Fruit fly (Drosophila melanogaster) whole organism, adult: ENCODE measurements around the gene Hph.

Experiments used
- CG11617 ChIP-seq: fragments of 200-800 bp; sonication (Bioruptor generic); optimal IDR thresholded peaks from 2 replicates; lab custom pipeline; 2017; ENCODE audit warnings: mild to moderate bottlenecking, missing biosample characterization, missing genetic modification reagents, missing genetic modification characterization
- CG12768 ChIP-seq: fragments of 200-800 bp; sonication (Bioruptor generic); optimal IDR thresholded peaks from 2 replicates; lab custom pipeline; 2017; ENCODE audit warnings: missing biosample characterization, missing genetic modification characterization, mild to moderate bottlenecking, moderate library complexity, missing genetic modification reagents
- CG14711 ChIP-seq: fragments of 200-800 bp; sonication (Bioruptor generic); optimal IDR thresholded peaks from 2 replicates; lab custom pipeline; 2018; ENCODE audit warnings: missing biosample characterization, mild to moderate bottlenecking, missing genetic modification characterization, moderate library complexity
- CG1620 ChIP-seq: fragments of 200-800 bp; sonication (Bioruptor generic); optimal IDR thresholded peaks from 2 replicates; lab custom pipeline; 2016; ENCODE audit warnings: missing biosample characterization, missing genetic modification characterization
- CG33017 ChIP-seq: fragments of 200-800 bp; sonication (Bioruptor generic); optimal IDR thresholded peaks from 2 replicates; lab custom pipeline; 2018; ENCODE audit warnings: missing biosample characterization, mild to moderate bottlenecking, missing genetic modification characterization, moderate library complexity
- CG5204 ChIP-seq: fragments of 200-800 bp; sonication (Bioruptor generic); optimal IDR thresholded peaks from 2 replicates; lab custom pipeline; 2016; ENCODE audit warnings: missing biosample characterization, missing genetic modification characterization
- CG7045 ChIP-seq: fragments of 200-800 bp; sonication (Bioruptor generic); optimal IDR thresholded peaks from 2 replicates; lab custom pipeline; 2017; ENCODE audit warnings: missing biosample characterization, mild to moderate bottlenecking, missing genetic modification characterization
- CG7101 ChIP-seq: fragments of 200-800 bp; sonication (Bioruptor generic); optimal IDR thresholded peaks from 2 replicates; lab custom pipeline; 2018; ENCODE audit warnings: missing biosample characterization, mild to moderate bottlenecking, missing genetic modification characterization, moderate library complexity
- Clk ChIP-seq: fragments of 200-800 bp; sonication (Bioruptor generic); optimal IDR thresholded peaks from 2 replicates; lab custom pipeline; 2017; ENCODE audit warnings: missing biosample characterization, missing genetic modification characterization
- Crg-1 ChIP-seq: fragments of 200-800 bp; sonication (Bioruptor generic); optimal IDR thresholded peaks from 2 replicates; lab custom pipeline; 2016; ENCODE audit warnings: missing biosample characterization, missing genetic modification characterization
- Hr96 ChIP-seq: fragments of 200-800 bp; sonication (Bioruptor generic); optimal IDR thresholded peaks from 2 replicates; lab custom pipeline; 2016; ENCODE audit warnings: missing biosample characterization, missing genetic modification characterization
- Mnt ChIP-seq: fragments of 200-800 bp; sonication (Bioruptor generic); optimal IDR thresholded peaks from 2 replicates; lab custom pipeline; 2016; ENCODE audit warnings: missing biosample characterization, mild to moderate bottlenecking, missing genetic modification characterization
- bab1 ChIP-seq: fragments of 200-800 bp; sonication (Bioruptor generic); optimal IDR thresholded peaks from 3 replicates; lab custom pipeline; 2019; ENCODE audit warnings: missing biosample characterization, mild to moderate bottlenecking, missing genetic modification characterization, moderate library complexity
- cic ChIP-seq: fragments of 200-800 bp; sonication (Bioruptor generic); optimal IDR thresholded peaks from 2 replicates; lab custom pipeline; 2017; ENCODE audit warnings: missing biosample characterization, mild to moderate bottlenecking, missing genetic modification characterization, moderate library complexity
- cnc ChIP-seq, 2 experiments: fragments of >200 bp; optimal IDR thresholded peaks; 2 replicates each; lab custom pipeline; 2017
- kay ChIP-seq: fragments of 200-800 bp; sonication (Bioruptor generic); peaks from one replicate; lab custom pipeline; 2016; ENCODE audit warnings: missing biosample characterization, missing genetic modification characterization, borderline replicate concordance
- ovo ChIP-seq: fragments of 200-800 bp; sonication (Bioruptor generic); optimal IDR thresholded peaks from 2 replicates; lab custom pipeline; 2016; ENCODE audit warnings: missing biosample characterization, missing genetic modification characterization
- pad ChIP-seq: fragments of 200-800 bp; sonication (Bioruptor generic); optimal IDR thresholded peaks from 3 replicates; lab custom pipeline; 2017; ENCODE audit warnings: missing biosample characterization, missing genetic modification characterization, mild to moderate bottlenecking, moderate library complexity, missing genetic modification reagents
- tj ChIP-seq: fragments of 200-800 bp; sonication (Bioruptor generic); optimal IDR thresholded peaks from 3 replicates; lab custom pipeline; 2017; ENCODE audit warnings: missing biosample characterization, mild to moderate bottlenecking, missing genetic modification characterization, moderate library complexity
- toe ChIP-seq: fragments of 200-800 bp; sonication (Bioruptor generic); optimal IDR thresholded peaks from 2 replicates; lab custom pipeline; 2016; ENCODE audit warnings: missing biosample characterization, missing genetic modification characterization

Gene Hph

dm6 chr3R:5295090-5295489 is 38.3 kb downstream of the Hph start:
- TF ChIP-seq ovo (GFP tag; lab: Kevin White, UChicago) (no peak), cic (GFP tag; lab: Kevin White, UChicago) (peak; percentile 14), kay (GFP tag; lab: Kevin White, UChicago) (peak; percentile 81), CG5204 (GFP tag; lab: Kevin White, UChicago) (no peak), Hr96 (GFP tag; lab: Kevin White, UChicago) (no peak), CG7045 (GFP tag; lab: Kevin White, UChicago) (no peak), Mnt (GFP tag; lab: Kevin White, UChicago) (no peak)

dm6 chr3R:5297315-5297714 is 40.5 kb downstream of the Hph start:
- peak; percentile 58 for TF ChIP-seq bab1
- TF ChIP-seq Mnt (GFP tag; lab: Kevin White, UChicago), result peak; percentile 42
- no peak for TF ChIP-seq CG12768 (GFP tag; lab: Kevin White, UChicago)
- peak; percentile 26 for TF ChIP-seq kay (GFP tag; lab: Kevin White, UChicago)
- no peak for TF ChIP-seq CG11617
- peak; percentile 13 for TF ChIP-seq CG1620 (GFP tag; lab: Kevin White, UChicago)
- TF ChIP-seq CG7101 (tag; lab: Kevin White, UChicago), result no peak

dm6 chr3R:5298599-5299307 is 41.9 kb downstream of the Hph start:
- TF ChIP-seq Mnt (GFP tag; lab: Kevin White, UChicago) (no peak), CG33017 (tag; lab: Kevin White, UChicago) (peak; percentile 31), CG14711 (tag; lab: Kevin White, UChicago) (peak; percentile 2), cic (GFP tag; lab: Kevin White, UChicago) (peak; percentile 0), Clk (GFP tag; lab: Kevin White, UChicago) (no peak), Hr96 (GFP tag; lab: Kevin White, UChicago) (no peak), cnc (optimal IDR thresholded peaks at IDR 0.05; lab: Kevin White, UChicago) (no peak), bab1 (peak; percentile 58), toe (GFP tag; lab: Kevin White, UChicago) (peak; percentile 66), ovo (GFP tag; lab: Kevin White, UChicago) (peak; percentile 36), CG7101 (tag; lab: Kevin White, UChicago) (peak; percentile 15), CG1620 (GFP tag; lab: Kevin White, UChicago) (peak; percentile 72), CG11617 (no peak), tj (peak; percentile 91), CG7045 (GFP tag; lab: Kevin White, UChicago) (no peak), Crg-1 (GFP tag; lab: Kevin White, UChicago) (no peak), kay (GFP tag; lab: Kevin White, UChicago) (no peak), CG12768 (GFP tag; lab: Kevin White, UChicago) (no peak), CG5204 (GFP tag; lab: Kevin White, UChicago) (no peak), pad (no peak)

DNA sequence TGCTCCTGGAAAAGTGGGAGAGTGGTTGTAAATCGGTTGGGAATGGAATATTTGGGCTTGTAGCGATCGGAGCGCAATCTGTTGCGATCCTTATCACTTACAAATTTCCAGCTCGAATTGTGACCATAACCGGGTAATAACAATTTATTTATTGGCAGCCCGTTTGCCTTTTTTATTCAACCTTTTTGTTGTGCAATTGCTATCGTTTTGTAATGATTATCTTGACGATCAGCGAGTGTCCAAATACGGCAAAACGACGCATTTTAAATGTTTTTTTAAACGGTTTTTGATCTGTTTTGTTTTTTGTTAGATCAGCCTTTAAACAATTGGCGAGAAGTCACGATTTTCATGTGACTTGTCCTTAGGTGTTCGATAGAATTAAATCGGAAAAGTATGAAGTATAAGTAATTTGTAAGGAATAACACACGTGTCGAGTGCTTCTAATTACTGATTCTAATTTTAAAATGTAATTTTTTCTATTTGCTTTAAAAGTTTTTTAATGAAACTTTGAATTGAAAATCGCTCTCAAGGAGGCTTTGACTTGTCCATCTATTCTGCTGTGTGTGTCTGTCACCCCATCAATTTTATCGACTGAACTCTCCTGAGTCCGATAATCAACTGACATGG is 42.8 kb downstream of the Hph start, which contains the start of gene Tim17b1:
Tim17b1 (plus strand) TSS at position 577 of the 627 bp plus-strand sequence.
- TF ChIP-seq Hr96 (GFP tag; lab: Kevin White, UChicago) (no peak), CG7101 (tag; lab: Kevin White, UChicago) (no peak), pad (no peak), CG33017 (tag; lab: Kevin White, UChicago) (no peak), bab1 (no peak), CG5204 (GFP tag; lab: Kevin White, UChicago) (no peak), CG7045 (GFP tag; lab: Kevin White, UChicago) (no peak)

DNA sequence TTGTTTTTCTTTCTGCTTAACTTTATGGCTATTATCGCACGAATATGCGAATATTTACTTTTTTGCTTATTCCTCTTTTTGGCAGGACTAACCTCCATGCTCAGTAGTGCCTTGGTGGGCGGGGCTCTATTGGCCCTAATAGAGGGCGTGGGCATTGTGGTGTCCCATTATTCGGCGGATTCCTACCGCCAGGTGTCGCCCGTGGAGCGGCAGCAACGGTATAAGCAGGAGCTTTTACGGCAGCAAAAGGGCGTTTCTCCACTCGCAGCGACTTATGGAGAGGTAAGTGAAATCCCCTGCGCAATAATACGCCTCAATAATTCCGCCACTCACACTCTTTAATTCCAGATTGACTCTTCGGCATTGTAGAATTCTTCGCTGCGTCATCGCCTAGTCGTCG is 43.8 kb downstream of the Hph start:
- TF ChIP-seq cnc (optimal IDR thresholded peaks at IDR 0.05; lab: Kevin White, UChicago) (peak in 1 of 2 experiments; percentile 25), ovo (GFP tag; lab: Kevin White, UChicago) (no peak)

- TF ChIP-seq CG7045 (GFP tag; lab: Kevin White, UChicago), result peak; percentile 56
- TF ChIP-seq CG14711 (tag; lab: Kevin White, UChicago), result no peak
- peak; percentile 76 for TF ChIP-seq cic (GFP tag; lab: Kevin White, UChicago)
- no peak for TF ChIP-seq Hr96 (GFP tag; lab: Kevin White, UChicago)
- TF ChIP-seq tj, result peak; percentile 90
- TF ChIP-seq Mnt (GFP tag; lab: Kevin White, UChicago), result peak; percentile 3
- TF ChIP-seq CG33017 (tag; lab: Kevin White, UChicago), result peak; percentile 25
- TF ChIP-seq Crg-1 (GFP tag; lab: Kevin White, UChicago), result no peak
- no peak for TF ChIP-seq bab1
- TF ChIP-seq ovo (GFP tag; lab: Kevin White, UChicago), result peak; percentile 18
- TF ChIP-seq CG5204 (GFP tag; lab: Kevin White, UChicago), result no peak
- peak; percentile 38 for TF ChIP-seq CG12768 (GFP tag; lab: Kevin White, UChicago)
- no peak for TF ChIP-seq cnc (optimal IDR thresholded peaks at IDR 0.05; lab: Kevin White, UChicago)
- no peak for TF ChIP-seq Clk (GFP tag; lab: Kevin White, UChicago)
- TF ChIP-seq kay (GFP tag; lab: Kevin White, UChicago), result no peak
- peak; percentile 34 for TF ChIP-seq CG1620 (GFP tag; lab: Kevin White, UChicago)
- peak; percentile 67 for TF ChIP-seq CG7101 (tag; lab: Kevin White, UChicago)
- TF ChIP-seq CG11617, result peak; percentile 64
- TF ChIP-seq pad, result peak; percentile 39
- TF ChIP-seq toe (GFP tag; lab: Kevin White, UChicago), result peak; percentile 30
These were observed 45.1 kb downstream of the Hph start for dm6 chr3R:5301905-5302304.
